Worm (Caenorhabditis elegans) whole organism, L4 larva: ENCODE results near the gene ceh-37.

Experiments used
- F44E2.7 ChIP-seq: fragments of 200-800 bp; sonication (Bioruptor generic); IDR thresholded peaks from 2 replicates; pipeline ENCODE4 v2.1.2; 2022; ENCODE audit warnings: missing genetic modification characterization, missing compliant biosample characterization
- F49E8.2 ChIP-seq: sonication (generic microtip); optimal IDR thresholded peaks from 2 replicates; lab custom pipeline; 2016; ENCODE audit warnings: missing compliant biosample characterization, mild to moderate bottlenecking, missing genetic modification characterization, borderline replicate concordance
- R02D3.7 ChIP-seq: fragments of 150-350 bp; sonication (generic microtip); optimal IDR thresholded peaks from 3 replicates; lab custom pipeline; 2014; ENCODE audit warnings: missing biosample characterization, missing genetic modification characterization
- T26A8.4 ChIP-seq: fragments of 200-800 bp; sonication (Bioruptor generic); IDR thresholded peaks from 2 replicates; pipeline ENCODE4 v1.3.6; 2022; ENCODE audit warnings: missing genetic modification characterization, missing compliant biosample characterization
- Y48G9A.11 ChIP-seq: fragments of 200-800 bp; sonication (Bioruptor generic); IDR thresholded peaks from 2 replicates; pipeline ENCODE4 v1.3.6; 2022; ENCODE audit warnings: missing genetic modification reagents, missing genetic modification characterization, missing compliant biosample characterization
- Y5F2A.4 ChIP-seq: fragments of 200-800 bp; sonication (Bioruptor generic); optimal IDR thresholded peaks from 2 replicates; lab custom pipeline; 2018; ENCODE audit warnings: mild to moderate bottlenecking, missing genetic modification characterization, missing compliant biosample characterization
- Y75B8A.6 ChIP-seq: fragments of 200-800 bp; sonication (Bioruptor generic); IDR thresholded peaks from 2 replicates; pipeline ENCODE4 v1.3.6; 2022; ENCODE audit warnings: missing genetic modification reagents, missing genetic modification characterization, missing compliant biosample characterization
- ZK546.5 ChIP-seq, 2 experiments: sonication (generic microtip); optimal IDR thresholded peaks; 2 replicates each; lab custom pipeline; 2017; ENCODE audit warnings: missing biosample characterization in 2 of 2, missing genetic modification characterization in 2 of 2
- aha-1 ChIP-seq: fragments of 150-350 bp; peaks from one replicate; lab custom pipeline; 2014; ENCODE audit warnings: missing biosample characterization, missing genetic modification characterization
- ama-1 ChIP-seq: fragments of 150-350 bp; optimal IDR thresholded peaks from 2 replicates; lab custom pipeline; 2014; ENCODE audit warnings: inconsistent platforms, mixed read lengths
- arid-1 ChIP-seq: fragments of 200-800 bp; sonication (Bioruptor generic); conservative IDR thresholded peaks from 2 replicates; pipeline ENCODE4 v1.3.6; 2022; ENCODE audit warnings: missing genetic modification reagents, missing genetic modification characterization, missing compliant biosample characterization
- ceh-20 ChIP-seq: fragments of 200-800 bp; sonication (Bioruptor generic); IDR thresholded peaks from 2 replicates; pipeline ENCODE4 v1.3.6; 2022; ENCODE audit warnings: missing genetic modification reagents, missing genetic modification characterization, missing compliant biosample characterization
- ceh-28 ChIP-seq: fragments of 150-350 bp; optimal IDR thresholded peaks from 2 replicates; lab custom pipeline; 2014; ENCODE audit warnings: missing biosample characterization, missing genetic modification reagents, missing genetic modification characterization
- ceh-32 ChIP-seq: sonication (generic microtip); optimal IDR thresholded peaks from 2 replicates; lab custom pipeline; 2016; ENCODE audit warnings: mild to moderate bottlenecking, missing genetic modification characterization, missing compliant biosample characterization; ENCODE audit not compliant: poor library complexity
- ceh-44 ChIP-seq: fragments of 200-800 bp; sonication (Bioruptor generic); IDR thresholded peaks from 2 replicates; pipeline ENCODE4 v1.3.6; 2022; ENCODE audit warnings: missing genetic modification reagents, missing genetic modification characterization, missing compliant biosample characterization
- ceh-62 ChIP-seq: sonication (generic microtip); optimal IDR thresholded peaks from 2 replicates; lab custom pipeline; 2017; ENCODE audit warnings: missing biosample characterization, missing genetic modification characterization
- ces-1 ChIP-seq: fragments of 150-350 bp; sonication (generic microtip); optimal IDR thresholded peaks from 4 replicates; lab custom pipeline; 2014; ENCODE audit warnings: missing biosample characterization, missing genetic modification reagents, missing genetic modification characterization
- daf-16 ChIP-seq, 3 experiments: sonication (generic microtip); optimal IDR thresholded peaks; 2 replicates each; lab custom pipeline; 2016 to 2017; ENCODE audit warnings: missing genetic modification characterization in 3 of 3, missing genetic modification reagents in 3 of 3, mild to moderate bottlenecking in 2 of 3, missing compliant biosample characterization in 2 of 3, missing biosample characterization in 1 of 3, moderate library complexity in 1 of 3
- daf-19 ChIP-seq: fragments of 200-800 bp; sonication (Bioruptor generic); conservative IDR thresholded peaks from 2 replicates; pipeline ENCODE4 v1.3.6; 2022; ENCODE audit warnings: missing genetic modification characterization, missing compliant biosample characterization
- dpl-1 ChIP-seq: fragments of 150-350 bp; optimal IDR thresholded peaks from 2 replicates; lab custom pipeline; 2014; ENCODE audit warnings: missing biosample characterization, missing genetic modification reagents, missing genetic modification characterization
- duxl-1 ChIP-seq: sonication (generic microtip); optimal IDR thresholded peaks from 2 replicates; lab custom pipeline; 2016; ENCODE audit warnings: mild to moderate bottlenecking, missing genetic modification characterization, moderate library complexity, missing compliant biosample characterization; ENCODE audit not compliant: poor library complexity
- fkh-10 ChIP-seq: fragments of 150-350 bp; optimal IDR thresholded peaks from 2 replicates; lab custom pipeline; 2014; ENCODE audit warnings: missing biosample characterization, missing genetic modification reagents, missing genetic modification characterization
- fos-1 ChIP-seq: fragments of 150-350 bp; optimal IDR thresholded peaks from 2 replicates; lab custom pipeline; 2014; ENCODE audit warnings: missing biosample characterization, missing genetic modification characterization
- gei-8 ChIP-seq: fragments of 200-800 bp; sonication (Bioruptor generic); optimal IDR thresholded peaks from 2 replicates; lab custom pipeline; 2018; ENCODE audit warnings: mild to moderate bottlenecking, missing genetic modification characterization, missing compliant biosample characterization
- hmg-1.1 ChIP-seq: fragments of 200-800 bp; sonication (Bioruptor generic); IDR thresholded peaks from 2 replicates; pipeline ENCODE4 v1.3.6; 2022; ENCODE audit warnings: missing genetic modification reagents, missing genetic modification characterization, missing compliant biosample characterization
- jun-1 ChIP-seq: fragments of 150-350 bp; optimal IDR thresholded peaks from 2 replicates; lab custom pipeline; 2014; ENCODE audit warnings: missing biosample characterization, missing genetic modification reagents, missing genetic modification characterization
- lin-1 ChIP-seq: fragments of 200-800 bp; sonication (Bioruptor generic); IDR thresholded peaks from 2 replicates; pipeline ENCODE4 v1.3.6; 2022; ENCODE audit warnings: missing genetic modification reagents, missing genetic modification characterization, missing compliant biosample characterization
- lin-15B ChIP-seq: fragments of 150-350 bp; sonication (generic microtip); optimal IDR thresholded peaks from 3 replicates; lab custom pipeline; 2014; ENCODE audit warnings: missing biosample characterization, missing genetic modification characterization
- lin-38 ChIP-seq: fragments of 200-800 bp; sonication (Bioruptor generic); IDR thresholded peaks from 2 replicates; pipeline ENCODE4 v1.3.6; 2022; ENCODE audit warnings: missing genetic modification reagents, missing genetic modification characterization, missing compliant biosample characterization
- lin-39 ChIP-seq: fragments of 150-350 bp; optimal IDR thresholded peaks from 2 replicates; lab custom pipeline; 2014; ENCODE audit warnings: missing biosample characterization, missing genetic modification reagents, missing genetic modification characterization
- madf-5 ChIP-seq, 2 experiments: fragments of 200-800 bp; sonication (Bioruptor generic); IDR thresholded peaks; 2 replicates each; pipeline ENCODE4 v1.3.6; 2022; ENCODE audit warnings: missing compliant biosample characterization in 2 of 2, missing genetic modification characterization in 2 of 2
- mdt-29 ChIP-seq: fragments of 200-800 bp; sonication (Bioruptor generic); IDR thresholded peaks from 2 replicates; pipeline ENCODE4 v1.3.6; 2022; ENCODE audit warnings: missing genetic modification reagents, missing genetic modification characterization, missing compliant biosample characterization
- mep-1 ChIP-seq: fragments of 150-350 bp; sonication (generic microtip); optimal IDR thresholded peaks from 3 replicates; lab custom pipeline; 2014; ENCODE audit warnings: missing biosample characterization, missing genetic modification characterization
- nhr-10 ChIP-seq: fragments of 150-350 bp; optimal IDR thresholded peaks from 2 replicates; lab custom pipeline; 2014; ENCODE audit warnings: missing biosample characterization, missing genetic modification characterization
- nhr-102 ChIP-seq: sonication (generic microtip); optimal IDR thresholded peaks from 2 replicates; lab custom pipeline; 2016; ENCODE audit warnings: mild to moderate bottlenecking, missing genetic modification characterization, moderate library complexity, missing compliant biosample characterization
- nhr-11 ChIP-seq: fragments of 150-350 bp; optimal IDR thresholded peaks from 2 replicates; lab custom pipeline; 2014; ENCODE audit warnings: missing biosample characterization, missing genetic modification characterization
- nhr-237 ChIP-seq: sonication (generic microtip); optimal IDR thresholded peaks from 2 replicates; lab custom pipeline; 2017; ENCODE audit warnings: missing biosample characterization, missing genetic modification characterization
- nhr-48 ChIP-seq: sonication (generic microtip); optimal IDR thresholded peaks from 2 replicates; lab custom pipeline; 2016; ENCODE audit warnings: mild to moderate bottlenecking, missing genetic modification characterization, missing compliant biosample characterization
- nhr-6 ChIP-seq: fragments of 150-350 bp; optimal IDR thresholded peaks from 2 replicates; lab custom pipeline; 2014; ENCODE audit warnings: missing biosample characterization, missing genetic modification characterization
- pha-4 ChIP-seq, 2 experiments: fragments of 150-350 bp in 1 of 2; fragments of 200-800 bp in 1 of 2; sonication (Bioruptor generic) in 1 of 2; IDR thresholded peaks in 1 of 2; optimal IDR thresholded peaks in 1 of 2; 2 replicates each; pipeline versions ENCODE4 v1.3.6 to Lab custom; 2014 to 2022; ENCODE audit warnings: missing genetic modification characterization in 2 of 2, missing genetic modification reagents in 2 of 2, missing biosample characterization in 1 of 2, missing compliant biosample characterization in 1 of 2
- php-3 ChIP-seq: fragments of 200-800 bp; sonication (Bioruptor generic); IDR thresholded peaks from 2 replicates; pipeline ENCODE4 v1.3.6; 2022; ENCODE audit warnings: missing genetic modification reagents, missing genetic modification characterization, missing compliant biosample characterization
- saeg-2 ChIP-seq: fragments of 200-800 bp; sonication (Bioruptor generic); IDR thresholded peaks from 2 replicates; pipeline ENCODE4 v1.3.6; 2022; ENCODE audit warnings: missing genetic modification reagents, missing genetic modification characterization, missing compliant biosample characterization
- skn-1 ChIP-seq: fragments of 150-350 bp; optimal IDR thresholded peaks from 2 replicates; lab custom pipeline; 2014; ENCODE audit warnings: missing biosample characterization, missing genetic modification characterization
- spr-3 ChIP-seq: fragments of 200-800 bp; sonication (Bioruptor generic); optimal IDR thresholded peaks from 2 replicates; lab custom pipeline; 2018; ENCODE audit warnings: mild to moderate bottlenecking, missing genetic modification characterization, missing compliant biosample characterization
- unc-130 ChIP-seq: sonication (generic microtip); optimal IDR thresholded peaks from 2 replicates; lab custom pipeline; 2016; ENCODE audit warnings: missing genetic modification reagents, missing genetic modification characterization, missing compliant biosample characterization
- unc-39 ChIP-seq: sonication (generic microtip); optimal IDR thresholded peaks from 2 replicates; lab custom pipeline; 2017; ENCODE audit warnings: missing biosample characterization, missing genetic modification characterization
- vab-7 ChIP-seq: fragments of 200-800 bp; sonication (Bioruptor generic); IDR thresholded peaks from 2 replicates; pipeline ENCODE4 v1.3.6; 2022; ENCODE audit warnings: missing genetic modification reagents, missing genetic modification characterization, missing compliant biosample characterization
- zfp-2 ChIP-seq: sonication (generic microtip); optimal IDR thresholded peaks from 2 replicates; lab custom pipeline; 2016; ENCODE audit warnings: mild to moderate bottlenecking, missing genetic modification characterization, missing compliant biosample characterization
- zfp-3 ChIP-seq: fragments of 200-800 bp; sonication (Bioruptor generic); conservative IDR thresholded peaks from 2 replicates; pipeline ENCODE4 v1.3.6; 2022; ENCODE audit warnings: missing genetic modification reagents, missing genetic modification characterization, missing compliant biosample characterization
- ztf-11 ChIP-seq: fragments of 150-350 bp; optimal IDR thresholded peaks from 2 replicates; lab custom pipeline; 2014; ENCODE audit warnings: missing biosample characterization, missing genetic modification characterization
- ztf-7 ChIP-seq: fragments of 150-350 bp; optimal IDR thresholded peaks from 2 replicates; lab custom pipeline; 2014; ENCODE audit warnings: missing biosample characterization, missing genetic modification characterization

The ceh-37 gene

ce11 chrX:14228764-14229163 lies 21.0 kb upstream of the ceh-37 start (continued):
- TF ChIP-seq ceh-32 (tag; lab: Kevin White, UChicago) (no peak), fos-1 (tag; lab: Kevin White, UChicago) (no peak), nhr-102 (tag; lab: Kevin White, UChicago) (peak; percentile 42), lin-39 (no peak), saeg-2 (GFP tag; lab: Robert Waterston, UW) (no peak), F44E2.7 (no peak), pha-4 (GFP tag; IDR thresholded peaks at IDR 0.05; lab: Robert Waterston, UW) (peak; percentile 71; the same call in 1 of the 2 replicates), pha-4 (tag; optimal IDR thresholded peaks at IDR 0.05; lab: Kevin White, UChicago) (no peak), R02D3.7 (no peak), skn-1 (tag; lab: Kevin White, UChicago) (no peak), unc-130 (GFP tag; lab: Kevin White, UChicago) (no peak), ZK546.5 (tag; optimal IDR thresholded peaks at IDR 0.05; lab: Kevin White, UChicago) (no peak), vab-7 (GFP tag; lab: Robert Waterston, UW) (no peak; the same call in 1 of the 2 replicates), nhr-11 (peak; percentile 14), dpl-1 (GFP tag; lab: Kevin White, UChicago) (no peak), fkh-10 (GFP tag; lab: Kevin White, UChicago) (no peak), ztf-11 (tag; lab: Kevin White, UChicago) (no peak), aha-1 (tag; lab: Kevin White, UChicago) (no peak), zfp-3 (GFP tag; lab: Robert Waterston, UW) (no peak), Y5F2A.4 (no peak), F49E8.2 (tag; lab: Kevin White, UChicago) (no peak), mep-1 (tag; lab: Kevin White, UChicago) (no peak), nhr-10 (tag; lab: Kevin White, UChicago) (no peak), gei-8 (GFP tag; lab: Kevin White, UChicago) (no peak), ama-1 (lab: Kevin White, UChicago) (no peak), ceh-62 (tag; lab: Kevin White, UChicago) (no peak), nhr-6 (tag; lab: Kevin White, UChicago) (peak; percentile 60), ces-1 (GFP tag; lab: Kevin White, UChicago) (no peak), hmg-1.1 (GFP tag; lab: Robert Waterston, UW) (no peak), madf-5 (GFP tag; IDR thresholded peaks at IDR 0.05; lab: Robert Waterston, UW) (0 out of 4 replicates have a peak, but pooled peaks of 1 of the 2 experiments have one; percentile 50), unc-39 (tag; lab: Kevin White, UChicago) (no peak), daf-19 (GFP tag; lab: Robert Waterston, UW) (no peak), mdt-29 (GFP tag; lab: Robert Waterston, UW) (no peak), spr-3 (no peak), Y75B8A.6 (GFP tag; lab: Robert Waterston, UW) (no peak), arid-1 (no peak), lin-38 (no peak), php-3 (GFP tag; lab: Robert Waterston, UW) (no peak), T26A8.4 (no peak), Y48G9A.11 (GFP tag; lab: Robert Waterston, UW) (no peak), lin-1 (GFP tag; lab: Robert Waterston, UW) (no peak; the same call in 1 of the 2 replicates), duxl-1 (tag; lab: Kevin White, UChicago) (peak; percentile 61), ztf-7 (tag; lab: Kevin White, UChicago) (peak; percentile 28), zfp-2 (tag; lab: Kevin White, UChicago) (no peak), daf-16 (GFP tag; optimal IDR thresholded peaks at IDR 0.05; lab: Kevin White, UChicago) (peak in 1 of 2 experiments; percentile 68), daf-16 (tag; optimal IDR thresholded peaks at IDR 0.05; lab: Kevin White, UChicago) (peak; percentile 59), ceh-28 (tag; lab: Kevin White, UChicago) (no peak), lin-15B (tag; lab: Kevin White, UChicago) (no peak), nhr-237 (no peak), ceh-44 (GFP tag; lab: Robert Waterston, UW) (peak; percentile 76; the same call in 1 of the 2 replicates), jun-1 (tag; lab: Kevin White, UChicago) (no peak), nhr-48 (peak; percentile 20), ceh-20 (GFP tag; lab: Robert Waterston, UW) (no peak)
